Worm (Caenorhabditis elegans): ENCODE data around the gene C31E10.11.

Gene C31E10.11

ce11 chrX:14002739-14003138 lies 12.2 kb upstream of the C31E10.11 start:
- TF ChIP-seq C06A6.2 (GFP tag; conservative IDR thresholded peaks at IDR 0.05): no peak
- no peak for TF ChIP-seq hmg-20 (GFP tag; IDR thresholded peaks at IDR 0.05)
- TF ChIP-seq F33H1.4 (GFP tag; IDR thresholded peaks at IDR 0.05): no peak
- TF ChIP-seq nhr-90 (tag; optimal IDR thresholded peaks at IDR 0.05): no peak
- TF ChIP-seq snpc-3.4 (tag; optimal IDR thresholded peaks at IDR 0.05): no peak
- TF ChIP-seq madf-8 (GFP tag; conservative IDR thresholded peaks at IDR 0.05): no peak
- no peak for TF ChIP-seq hmg-1.2 (GFP tag; IDR thresholded peaks at IDR 0.05)
- no peak for TF ChIP-seq sptf-2 (GFP tag; optimal IDR thresholded peaks at IDR 0.05)
- TF ChIP-seq nfya-2 (GFP tag; IDR thresholded peaks at IDR 0.05): no peak
- TF ChIP-seq hlh-12 (tag; optimal IDR thresholded peaks at IDR 0.05): no peak
- TF ChIP-seq tbp1 (GFP tag; optimal IDR thresholded peaks at IDR 0.05): no peak
- TF ChIP-seq B0336.3 (GFP tag; IDR thresholded peaks at IDR 0.05): no peak

- TF ChIP-seq F22D6.2 (tag; optimal IDR thresholded peaks at IDR 0.05): no peak
- TF ChIP-seq lin-54 (GFP tag; optimal IDR thresholded peaks at IDR 0.05): peak; percentile 14
- no peak for TF ChIP-seq C06A6.2 (GFP tag; conservative IDR thresholded peaks at IDR 0.05)
- no peak for TF ChIP-seq hsf-1 (GFP tag; IDR thresholded peaks at IDR 0.05)
- TF ChIP-seq mcd-1 (GFP tag; IDR thresholded peaks at IDR 0.05): 0 out of 2 replicates have a peak, but pooled peaks have one; percentile 33
- TF ChIP-seq unc-130 (GFP tag; optimal IDR thresholded peaks at IDR 0.05): no peak
- 0 out of 2 replicates have a peak, but pooled peaks have one; percentile 52 for TF ChIP-seq nfyb-1 (GFP tag; IDR thresholded peaks at IDR 0.05)
- TF ChIP-seq nhr-120 (GFP tag; IDR thresholded peaks at IDR 0.05): no peak
- no peak for TF ChIP-seq K11D2.4 (GFP tag; IDR thresholded peaks at IDR 0.05)
- TF ChIP-seq B0261.1 (tag; optimal IDR thresholded peaks at IDR 0.05): no peak
- 0 out of 2 replicates have a peak, but pooled peaks have one; percentile 18 for TF ChIP-seq pbrm-1 (GFP tag; IDR thresholded peaks at IDR 0.05)
- TF ChIP-seq F39B2.1 (GFP tag; IDR thresholded peaks at IDR 0.05): no peak
- no peak for TF ChIP-seq hlh-26 (GFP tag; conservative IDR thresholded peaks at IDR 0.05)
- no peak for TF ChIP-seq ZK185.1 (tag; optimal IDR thresholded peaks at IDR 0.05; ENCODE audit: poor library complexity, severe bottlenecking)
- no peak for TF ChIP-seq lin-26 (GFP tag; IDR thresholded peaks at IDR 0.05)
- TF ChIP-seq atf-7 (tag; optimal IDR thresholded peaks at IDR 0.05): no peak
- TF ChIP-seq snpc-4 (GFP tag; optimal IDR thresholded peaks at IDR 0.05): no peak
- TF ChIP-seq snpc-4 (tag; optimal IDR thresholded peaks at IDR 0.05): peak in 1 of 4 experiments; percentile 16
- no peak for TF ChIP-seq lsy-27 (tag; optimal IDR thresholded peaks at IDR 0.05; ENCODE audit: borderline replicate concordance, insufficient read depth)
- TF ChIP-seq attf-3 (GFP tag; conservative IDR thresholded peaks at IDR 0.05): no peak
- TF ChIP-seq madf-8 (GFP tag; conservative IDR thresholded peaks at IDR 0.05): no peak
- TF ChIP-seq egl-44 (GFP tag; IDR thresholded peaks at IDR 0.05): no peak
- TF ChIP-seq lin-40 (tag; optimal IDR thresholded peaks at IDR 0.05): peak; percentile 10
- peak; percentile 63 for TF ChIP-seq nhr-80 (tag; optimal IDR thresholded peaks at IDR 0.05)
- no peak for TF ChIP-seq ztf-3 (GFP tag; optimal IDR thresholded peaks at IDR 0.05)
- no peak for TF ChIP-seq lir-1 (GFP tag; conservative IDR thresholded peaks at IDR 0.05)
- TF ChIP-seq attf-5 (GFP tag; optimal IDR thresholded peaks at IDR 0.05): peak; percentile 10
- TF ChIP-seq snpc-1.1 (tag; optimal IDR thresholded peaks at IDR 0.05; ENCODE audit: insufficient read depth): no peak
- TF ChIP-seq cebp-1 (GFP tag; IDR thresholded peaks at IDR 0.05): peak; percentile 20; the same call in 1 of the 2 replicates
- TF ChIP-seq cebp-1 (tag; optimal IDR thresholded peaks at IDR 0.05): peak; percentile 74
- no peak for TF ChIP-seq ztf-26 (tag; optimal IDR thresholded peaks at IDR 0.05)
- no peak for TF ChIP-seq attf-6 (GFP tag; IDR thresholded peaks at IDR 0.05)
- no peak for TF ChIP-seq sea-2 (GFP tag; IDR thresholded peaks at IDR 0.05)
Observed at ce11 chrX:14001494-14001974, 11.0 kb upstream of the C31E10.11 start, which contains the start of gene cytb-5.1. TSS of gene cytb-5.1 (plus strand) at chrX:14001924.

All from whole organism, young adult.